Fruit fly (Drosophila melanogaster) whole organism, embryonic: ENCODE data around the gene Trf4-1.

Source experiments
- Bdp1 ChIP-seq: fragments of 200-800 bp; sonication (Bioruptor generic); optimal IDR thresholded peaks from 3 replicates; lab custom pipeline; 2016; ENCODE audit warnings: missing biosample characterization, missing genetic modification characterization
- BtbVII ChIP-seq: fragments of 200-800 bp; sonication (Bioruptor generic); optimal IDR thresholded peaks from 3 replicates; lab custom pipeline; 2017; ENCODE audit warnings: missing biosample characterization, mild to moderate bottlenecking, missing genetic modification characterization
- CG10366 ChIP-seq: fragments of 200-800 bp; sonication (Bioruptor generic); IDR thresholded peaks from 2 replicates; pipeline ENCODE4 v1.3.6; 2022; ENCODE audit warnings: missing biosample characterization, missing genetic modification characterization
- CG12299 ChIP-seq: fragments of 200-800 bp; sonication (Bioruptor generic); optimal IDR thresholded peaks from 2 replicates; lab custom pipeline; 2018; ENCODE audit warnings: missing biosample characterization, mild to moderate bottlenecking, missing genetic modification characterization
- CG12391 ChIP-seq: fragments of 200-800 bp; sonication (Bioruptor generic); optimal IDR thresholded peaks from 3 replicates; lab custom pipeline; 2018; ENCODE audit warnings: missing biosample characterization, mild to moderate bottlenecking, missing genetic modification characterization, moderate library complexity
- CG13894 ChIP-seq: fragments of 200-800 bp; sonication (Bioruptor generic); optimal IDR thresholded peaks from 3 replicates; lab custom pipeline; 2018; ENCODE audit warnings: missing biosample characterization, mild to moderate bottlenecking, missing genetic modification characterization, moderate library complexity
- CG15479 ChIP-seq: fragments of 200-800 bp; sonication (Bioruptor generic); optimal IDR thresholded peaks from 3 replicates; lab custom pipeline; 2019; ENCODE audit warnings: missing biosample characterization, mild to moderate bottlenecking, missing genetic modification characterization, moderate library complexity
- CG16779 ChIP-seq: fragments of 200-800 bp; sonication (Bioruptor generic); IDR thresholded peaks from 2 replicates; pipeline ENCODE4 v1.3.6; 2022; ENCODE audit warnings: missing biosample characterization, missing genetic modification characterization
- CG16815 ChIP-seq: fragments of 200-800 bp; sonication (Bioruptor generic); optimal IDR thresholded peaks from 3 replicates; lab custom pipeline; 2017; ENCODE audit warnings: missing biosample characterization, mild to moderate bottlenecking, missing genetic modification characterization
- CG18599 ChIP-seq: fragments of 200-800 bp; sonication (Bioruptor generic); optimal IDR thresholded peaks from 3 replicates; lab custom pipeline; 2017; ENCODE audit warnings: missing biosample characterization, missing genetic modification characterization, mild to moderate bottlenecking, moderate library complexity, missing genetic modification reagents
- CG2678 ChIP-seq: fragments of 200-800 bp; sonication (Bioruptor generic); optimal IDR thresholded peaks from 3 replicates; lab custom pipeline; 2019; ENCODE audit warnings: missing biosample characterization, mild to moderate bottlenecking, missing genetic modification characterization, moderate library complexity
- CG3995 ChIP-seq: fragments of 200-800 bp; sonication (Bioruptor generic); optimal IDR thresholded peaks from 3 replicates; lab custom pipeline; 2016; ENCODE audit warnings: missing biosample characterization, missing genetic modification characterization
- CG7928 ChIP-seq: fragments of 200-800 bp; sonication (Bioruptor generic); optimal IDR thresholded peaks from 2 replicates; lab custom pipeline; 2017; ENCODE audit warnings: missing biosample characterization, mild to moderate bottlenecking, missing genetic modification characterization
- CG9437 ChIP-seq: fragments of 200-800 bp; sonication (Bioruptor generic); optimal IDR thresholded peaks from 2 replicates; lab custom pipeline; 2018; ENCODE audit warnings: missing biosample characterization, mild to moderate bottlenecking, missing genetic modification characterization
- CG9797 ChIP-seq: fragments of 200-800 bp; sonication (Bioruptor generic); optimal IDR thresholded peaks from 3 replicates; lab custom pipeline; 2018; ENCODE audit warnings: missing biosample characterization, mild to moderate bottlenecking, missing genetic modification characterization
- CTCF ChIP-seq: fragments of 200-800 bp; sonication (Bioruptor generic); optimal IDR thresholded peaks from 2 replicates; lab custom pipeline; 2017; ENCODE audit warnings: missing biosample characterization, mild to moderate bottlenecking, missing genetic modification characterization, moderate library complexity
- Chrac-16 ChIP-seq: fragments of 200-800 bp; sonication (Bioruptor generic); optimal IDR thresholded peaks from 3 replicates; lab custom pipeline; 2016; ENCODE audit warnings: missing biosample characterization, missing genetic modification characterization
- Dfd ChIP-seq, 2 experiments: fragments of >200 bp; optimal IDR thresholded peaks; 2 replicates each; lab custom pipeline; 2017; ENCODE audit warnings: missing biosample characterization in 2 of 2, missing genetic modification characterization in 2 of 2
- Dp ChIP-seq: fragments of 200-800 bp; sonication (Bioruptor generic); optimal IDR thresholded peaks from 2 replicates; lab custom pipeline; 2018; ENCODE audit warnings: missing biosample characterization, mild to moderate bottlenecking, missing genetic modification characterization, moderate library complexity
- Dref ChIP-seq: fragments of 200-800 bp; sonication (Bioruptor generic); IDR thresholded peaks from 2 replicates; pipeline ENCODE4 v1.3.6; 2022; ENCODE audit warnings: missing biosample characterization, missing genetic modification characterization
- E2f2 ChIP-seq: fragments of 200-800 bp; sonication (Bioruptor generic); IDR thresholded peaks from 2 replicates; pipeline ENCODE4 v1.3.6; 2022; ENCODE audit warnings: missing biosample characterization, missing genetic modification characterization
- Ets65A ChIP-seq: fragments of 200-800 bp; sonication (Bioruptor generic); peaks from one replicate; lab custom pipeline; 2016; ENCODE audit warnings: missing biosample characterization, missing genetic modification characterization
- Hr51 ChIP-seq, 2 experiments: fragments of 200-800 bp; sonication (Bioruptor generic); optimal IDR thresholded peaks; 2 replicates in 1 of 2; 3 replicates in 1 of 2; lab custom pipeline; 2016 to 2018; ENCODE audit warnings: missing biosample characterization in 2 of 2, missing genetic modification characterization in 2 of 2, mild to moderate bottlenecking in 1 of 2, moderate library complexity in 1 of 2
- Lhr ChIP-seq: fragments of 200-800 bp; sonication (Bioruptor generic); optimal IDR thresholded peaks from 3 replicates; lab custom pipeline; 2017; ENCODE audit warnings: mild to moderate bottlenecking, missing biosample characterization, missing genetic modification reagents, missing genetic modification characterization
- MESR4 ChIP-seq: fragments of 200-800 bp; sonication (Bioruptor generic); optimal IDR thresholded peaks from 2 replicates; lab custom pipeline; 2018; ENCODE audit warnings: missing biosample characterization, mild to moderate bottlenecking, missing genetic modification characterization, moderate library complexity
- NC2β ChIP-seq: fragments of 200-800 bp; sonication (Bioruptor generic); optimal IDR thresholded peaks from 2 replicates; lab custom pipeline; 2016; ENCODE audit warnings: missing biosample characterization, missing genetic modification characterization
- Oaz ChIP-seq: fragments of 200-800 bp; sonication (Bioruptor generic); IDR thresholded peaks from 2 replicates; pipeline ENCODE4 v1.3.6; 2022; ENCODE audit warnings: missing biosample characterization, missing genetic modification characterization
- Rx ChIP-seq: fragments of 200-800 bp; sonication (Bioruptor generic); IDR thresholded peaks from 2 replicates; pipeline ENCODE4 v1.3.6; 2022; ENCODE audit warnings: missing biosample characterization, missing genetic modification characterization
- Sry-β ChIP-seq: fragments of 200-800 bp; sonication (Bioruptor generic); optimal IDR thresholded peaks from 2 replicates; lab custom pipeline; 2018; ENCODE audit warnings: missing biosample characterization, mild to moderate bottlenecking, missing genetic modification characterization, moderate library complexity
- Stat92E ChIP-seq, 3 experiments: fragments of >200 bp in 2 of 3; fragments of 200-800 bp in 1 of 3; sonication (Bioruptor generic) in 1 of 3; optimal IDR thresholded peaks; 2 replicates each; lab custom pipeline; 2017 to 2019; ENCODE audit warnings: missing biosample characterization in 3 of 3, missing genetic modification characterization in 3 of 3, mild to moderate bottlenecking in 1 of 3, moderate library complexity in 1 of 3
- ac ChIP-seq: fragments of 200-800 bp; sonication (Bioruptor generic); optimal IDR thresholded peaks from 3 replicates; lab custom pipeline; 2017; ENCODE audit warnings: missing biosample characterization, mild to moderate bottlenecking, missing genetic modification characterization
- bcd ChIP-seq: fragments of 200-800 bp; sonication (Bioruptor generic); optimal IDR thresholded peaks from 2 replicates; lab custom pipeline; 2017; ENCODE audit warnings: missing biosample characterization, mild to moderate bottlenecking, missing genetic modification characterization
- br ChIP-seq: fragments of >200 bp; optimal IDR thresholded peaks from 2 replicates; lab custom pipeline; 2017
- bsh ChIP-seq, 2 experiments: fragments of 200-800 bp; sonication (Bioruptor generic); optimal IDR thresholded peaks; 2 replicates each; lab custom pipeline; 2017 to 2018; ENCODE audit warnings: mild to moderate bottlenecking in 2 of 2, missing biosample characterization in 2 of 2, missing genetic modification characterization in 2 of 2, moderate library complexity in 1 of 2
- dan ChIP-seq: fragments of 200-800 bp; sonication (Bioruptor generic); IDR thresholded peaks from 2 replicates; pipeline ENCODE4 v1.3.6; 2022; ENCODE audit warnings: missing biosample characterization, missing genetic modification characterization
- eyg ChIP-seq: fragments of 200-800 bp; sonication (Bioruptor generic); optimal IDR thresholded peaks from 3 replicates; lab custom pipeline; 2016; ENCODE audit warnings: missing biosample characterization, missing genetic modification characterization
- gfzf ChIP-seq: fragments of 200-800 bp; sonication (Bioruptor generic); optimal IDR thresholded peaks from 2 replicates; lab custom pipeline; 2016; ENCODE audit warnings: missing biosample characterization, mild to moderate bottlenecking, missing genetic modification characterization, moderate library complexity
- grau ChIP-seq: fragments of 200-800 bp; optimal IDR thresholded peaks from 3 replicates; lab custom pipeline; 2019; ENCODE audit warnings: missing biosample characterization, mild to moderate bottlenecking, missing genetic modification characterization, moderate library complexity
- jigr1 ChIP-seq: fragments of 200-800 bp; sonication (Bioruptor generic); IDR thresholded peaks from 3 replicates; pipeline ENCODE4 v1.3.6; 2022; ENCODE audit warnings: missing biosample characterization, missing genetic modification characterization
- jumu ChIP-seq: fragments of 200-800 bp; sonication (Bioruptor generic); optimal IDR thresholded peaks from 3 replicates; lab custom pipeline; 2016; ENCODE audit warnings: missing biosample characterization, missing genetic modification characterization
- klu ChIP-seq: fragments of 200-800 bp; sonication (Bioruptor generic); IDR thresholded peaks from 2 replicates; pipeline ENCODE4 v1.3.6; 2022; ENCODE audit warnings: missing biosample characterization, missing genetic modification characterization
- knrl ChIP-seq: fragments of 200-800 bp; sonication (Bioruptor generic); IDR thresholded peaks from 3 replicates; pipeline ENCODE4 v1.3.6; 2022; ENCODE audit warnings: missing biosample characterization, missing genetic modification characterization; ENCODE audit not compliant: partially characterized antibody
- lbe ChIP-seq: fragments of 200-800 bp; sonication (Bioruptor generic); optimal IDR thresholded peaks from 2 replicates; lab custom pipeline; 2016; ENCODE audit warnings: missing biosample characterization, mild to moderate bottlenecking, missing genetic modification characterization
- lola ChIP-seq, 3 experiments: fragments of >200 bp in 2 of 3; fragments of 200-800 bp in 1 of 3; sonication (Bioruptor generic) in 1 of 3; optimal IDR thresholded peaks; 2 replicates each; lab custom pipeline; 2017 to 2019; ENCODE audit warnings: missing biosample characterization in 3 of 3, missing genetic modification characterization in 3 of 3, mild to moderate bottlenecking in 1 of 3, moderate library complexity in 1 of 3
- mam ChIP-seq: fragments of 200-800 bp; sonication (Bioruptor generic); optimal IDR thresholded peaks from 3 replicates; lab custom pipeline; 2016; ENCODE audit warnings: missing biosample characterization, missing genetic modification characterization
- phol ChIP-seq: fragments of 200-800 bp; sonication (Bioruptor generic); optimal IDR thresholded peaks from 3 replicates; lab custom pipeline; 2018; ENCODE audit warnings: missing biosample characterization, mild to moderate bottlenecking, missing genetic modification characterization, moderate library complexity
- stc ChIP-seq: fragments of 200-800 bp; sonication (Bioruptor generic); IDR thresholded peaks from 2 replicates; pipeline ENCODE4 v1.3.6; 2022; ENCODE audit warnings: missing biosample characterization, missing genetic modification characterization
- trem ChIP-seq: fragments of 200-800 bp; optimal IDR thresholded peaks from 3 replicates; lab custom pipeline; 2019; ENCODE audit warnings: missing biosample characterization, mild to moderate bottlenecking, missing genetic modification characterization, moderate library complexity
- z ChIP-seq: fragments of 200-800 bp; sonication (Bioruptor generic); IDR thresholded peaks from 3 replicates; pipeline ENCODE4 v1.3.6; 2022; ENCODE audit warnings: missing biosample characterization, missing genetic modification characterization

Trf4-1 gene

DNA sequence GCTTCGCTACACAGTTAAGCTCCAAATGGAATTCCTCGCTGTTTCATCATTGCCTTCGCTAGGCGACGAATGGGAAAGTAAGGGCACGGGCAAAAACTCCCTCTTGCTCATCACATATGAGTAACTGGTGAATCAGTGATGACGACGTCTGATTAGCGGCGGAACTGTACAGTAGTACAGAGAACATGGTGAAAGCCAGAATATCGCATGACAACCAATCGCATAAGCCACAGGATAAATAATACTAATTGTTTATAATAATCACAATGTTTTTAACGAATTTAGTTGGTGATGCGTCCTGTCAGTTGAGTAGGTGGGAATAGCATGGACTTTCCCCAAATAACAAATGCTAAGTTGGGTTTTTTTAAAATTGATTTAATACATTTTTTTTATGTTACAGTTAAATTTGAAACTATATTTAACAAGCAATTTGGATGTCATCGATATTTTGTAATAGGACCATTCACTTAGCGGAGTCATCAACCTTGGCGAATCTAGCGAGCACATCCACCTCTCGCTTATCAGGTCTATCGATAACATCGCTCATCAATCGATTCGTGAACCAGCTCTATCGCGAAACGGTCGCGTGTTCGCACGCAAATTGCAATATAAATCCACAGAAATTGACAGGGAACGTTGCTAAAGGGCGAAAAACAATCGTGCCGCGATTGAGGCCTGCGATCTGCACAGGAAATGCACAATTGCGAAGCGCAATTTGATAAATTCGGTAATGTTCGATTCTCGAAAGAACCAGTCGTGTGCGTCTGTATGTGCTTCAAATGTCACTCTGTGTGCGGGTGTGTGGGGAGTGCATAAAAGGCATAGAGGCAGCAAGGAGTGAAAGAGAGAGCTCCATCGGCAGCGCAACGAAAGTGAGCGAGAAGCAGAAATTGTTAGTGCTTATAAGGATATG, at the start of gene Trf4-1, which contains the start of gene CG12112:
TSS of gene Trf4-1 (plus strand) at position 236 of the 913 bp plus-strand sequence.
TSS of gene CG12112 (minus strand) at position 106 of the 913 bp plus-strand sequence.
- TF ChIP-seq Dref (GFP tag; lab: Robert Waterston, UW) (peak; percentile 94), lola (GFP tag; optimal IDR thresholded peaks at IDR 0.05; lab: Kevin White, UChicago) (peak in 1 of 3 experiments; percentile 24), jigr1 (GFP tag; lab: Robert Waterston, UW) (peak; percentile 64; the same call in 1 of the 3 replicates), Bdp1 (peak; percentile 4), CG12391 (tag; lab: Kevin White, UChicago) (peak; percentile 10), Dp (GFP tag; lab: Kevin White, UChicago) (peak; percentile 50), bsh (GFP tag; optimal IDR thresholded peaks at IDR 0.05; lab: Kevin White, UChicago) (no peak), mam (GFP tag; lab: Kevin White, UChicago) (peak; percentile 11), trem (tag; lab: Kevin White, UChicago) (peak; percentile 49), Lhr (peak; percentile 71), Oaz (no peak), CG9797 (GFP tag; lab: Kevin White, UChicago) (peak; percentile 76), CG16779 (GFP tag; lab: Robert Waterston, UW) (no peak), Sry-β (GFP tag; lab: Kevin White, UChicago) (peak; percentile 89), NC2β (peak; percentile 29), phol (peak; percentile 48), CG7928 (GFP tag; lab: Kevin White, UChicago) (peak; percentile 10), CG13894 (peak; percentile 60), CG2678 (tag; lab: Kevin White, UChicago) (no peak), Hr51 (GFP tag; optimal IDR thresholded peaks at IDR 0.05; lab: Kevin White, UChicago) (peak; percentile 9 to 31), E2f2 (GFP tag; lab: Robert Waterston, UW) (peak; percentile 16; the same call in 1 of the 2 replicates), grau (tag; lab: Kevin White, UChicago) (peak; percentile 38), gfzf (GFP tag; lab: Kevin White, UChicago) (peak; percentile 63), dan (GFP tag; lab: Robert Waterston, UW) (no peak), CTCF (GFP tag; lab: Kevin White, UChicago) (peak; percentile 46), ac (GFP tag; lab: Kevin White, UChicago) (no peak), CG10366 (no peak), Rx (GFP tag; lab: Robert Waterston, UW) (no peak), bcd (GFP tag; lab: Kevin White, UChicago) (no peak), MESR4 (GFP tag; lab: Kevin White, UChicago) (peak; percentile 90), BtbVII (GFP tag; lab: Kevin White, UChicago) (peak; percentile 19), z (GFP tag; lab: Robert Waterston, UW) (no peak), stc (GFP tag; lab: Robert Waterston, UW) (no peak), Dfd (GFP tag; optimal IDR thresholded peaks at IDR 0.05; lab: Kevin White, UChicago) (no peak), klu (no peak), Ets65A (GFP tag; lab: Kevin White, UChicago) (peak; percentile 66), lbe (peak; percentile 45), CG3995 (GFP tag; lab: Kevin White, UChicago) (peak; percentile 68), eyg (GFP tag; lab: Kevin White, UChicago) (no peak), br (lab: Kevin White, UChicago) (no peak), Chrac-16 (peak; percentile 30), CG9437 (GFP tag; lab: Kevin White, UChicago) (no peak), Stat92E (GFP tag; optimal IDR thresholded peaks at IDR 0.05; lab: Kevin White, UChicago) (no peak), CG16815 (GFP tag; lab: Kevin White, UChicago) (no peak), knrl (GFP tag; lab: Robert Waterston, UW) (peak; percentile 79), CG12299 (no peak), CG15479 (GFP tag; lab: Kevin White, UChicago) (peak; percentile 91), jumu (GFP tag; lab: Kevin White, UChicago) (peak; percentile 14), CG18599 (GFP tag; lab: Kevin White, UChicago) (no peak)
